Worm (Caenorhabditis elegans): ENCODE measurements around the gene F57C12.2.

The F57C12.2 gene

ce11 chrX:535728-536127 lies 15.5 kb downstream of the F57C12.2 start, which contains the start of gene F28C10.3 (continued):
- TF ChIP-seq lir-1 (GFP tag; conservative IDR thresholded peaks at IDR 0.05) = no peak
- no peak for TF ChIP-seq nfya-2 (GFP tag; IDR thresholded peaks at IDR 0.05)
- no peak for TF ChIP-seq hmg-20 (GFP tag; IDR thresholded peaks at IDR 0.05)
- TF ChIP-seq nfya-1 (tag; optimal IDR thresholded peaks at IDR 0.05; ENCODE audit: borderline replicate concordance, insufficient read depth) = no peak
- TF ChIP-seq mxl-1 (tag; optimal IDR thresholded peaks at IDR 0.05) = no peak
- no peak for TF ChIP-seq lin-35 (GFP tag; optimal IDR thresholded peaks at IDR 0.05)
- TF ChIP-seq aptf-2 (GFP tag; conservative IDR thresholded peaks at IDR 0.05) = no peak
- no peak for TF ChIP-seq rec-8 (tag; optimal IDR thresholded peaks at IDR 0.05)
- no peak for TF ChIP-seq him-1 (tag; optimal IDR thresholded peaks at IDR 0.05)
- TF ChIP-seq snpc-3.4 (tag; optimal IDR thresholded peaks at IDR 0.05) = no peak
- TF ChIP-seq die-1 (tag; optimal IDR thresholded peaks at IDR 0.05) = peak; percentile 42
- TF ChIP-seq bed-2 (GFP tag; IDR thresholded peaks at IDR 0.05) = no peak
- TF ChIP-seq ceh-27 (GFP tag; optimal IDR thresholded peaks at IDR 0.05) = peak; percentile 59
- peak; percentile 5 for TF ChIP-seq unc-62 (GFP tag; optimal IDR thresholded peaks at IDR 0.05)
- no peak for TF ChIP-seq nhr-120 (GFP tag; IDR thresholded peaks at IDR 0.05)
- TF ChIP-seq aptf-3 (GFP tag; IDR thresholded peaks at IDR 0.05) = no peak
- no peak for TF ChIP-seq F39B2.1 (GFP tag; IDR thresholded peaks at IDR 0.05)
- TF ChIP-seq pbrm-1 (GFP tag; IDR thresholded peaks at IDR 0.05) = no peak
- TF ChIP-seq let-607 (tag; optimal IDR thresholded peaks at IDR 0.05) = peak in 1 of 2 experiments; percentile 22
- no peak for TF ChIP-seq lin-54 (GFP tag; optimal IDR thresholded peaks at IDR 0.05)
- no peak for TF ChIP-seq ztf-25 (GFP tag; IDR thresholded peaks at IDR 0.05)
- no peak for TF ChIP-seq zim-3 (tag; optimal IDR thresholded peaks at IDR 0.05)
- TF ChIP-seq repo-1 (tag; optimal IDR thresholded peaks at IDR 0.05) = no peak
- TF ChIP-seq hmg-1.2 (GFP tag; IDR thresholded peaks at IDR 0.05) = peak; percentile 67; the same call in 1 of the 2 replicates
- TF ChIP-seq madf-3 (GFP tag; IDR thresholded peaks at IDR 0.05) = no peak
- no peak for TF ChIP-seq ccch-3 (GFP tag; optimal IDR thresholded peaks at IDR 0.05)
- TF ChIP-seq ztf-26 (tag; optimal IDR thresholded peaks at IDR 0.05) = peak; percentile 24
- peak; percentile 38 for TF ChIP-seq ZK185.1 (tag; optimal IDR thresholded peaks at IDR 0.05; ENCODE audit: poor library complexity, severe bottlenecking)
- no peak for TF ChIP-seq B0019.2 (GFP tag; conservative IDR thresholded peaks at IDR 0.05)
- no peak for TF ChIP-seq nhr-90 (tag; optimal IDR thresholded peaks at IDR 0.05)
- TF ChIP-seq snpc-1.3 (tag; optimal IDR thresholded peaks at IDR 0.05; ENCODE audit: insufficient read depth) = no peak
- TF ChIP-seq Y95B8A.8 (GFP tag; IDR thresholded peaks at IDR 0.05) = no peak
- peak; percentile 28 for TF ChIP-seq attf-5 (GFP tag; optimal IDR thresholded peaks at IDR 0.05)
- TF ChIP-seq dox-1 (GFP tag; IDR thresholded peaks at IDR 0.05) = no peak
- TF ChIP-seq madf-10 (tag; optimal IDR thresholded peaks at IDR 0.05) = peak; percentile 18
- no peak for TF ChIP-seq F49E8.2 (tag; optimal IDR thresholded peaks at IDR 0.05; ENCODE audit: insufficient read depth)
- no peak for TF ChIP-seq ztf-6 (GFP tag; IDR thresholded peaks at IDR 0.05)
- TF ChIP-seq ceh-91 (GFP tag; IDR thresholded peaks at IDR 0.05) = no peak
- no peak for TF ChIP-seq lin-40 (tag; optimal IDR thresholded peaks at IDR 0.05)
- TF ChIP-seq F23B12.7 (tag; optimal IDR thresholded peaks at IDR 0.05; ENCODE audit: insufficient read depth) = no peak
- TF ChIP-seq D2030.7 (GFP tag; IDR thresholded peaks at IDR 0.05) = no peak
- TF ChIP-seq zfh-2 (GFP tag; conservative IDR thresholded peaks at IDR 0.05) = peak; percentile 49; the same call in 1 of the 2 replicates
- TF ChIP-seq madf-8 (GFP tag; conservative IDR thresholded peaks at IDR 0.05) = no peak
- TF ChIP-seq hlh-26 (GFP tag; conservative IDR thresholded peaks at IDR 0.05) = no peak
- no peak for TF ChIP-seq snpc-4 (GFP tag; optimal IDR thresholded peaks at IDR 0.05)
- TF ChIP-seq snpc-4 (tag; optimal IDR thresholded peaks at IDR 0.05) = peak in 1 of 4 experiments; percentile 6
- no peak for TF ChIP-seq egl-44 (GFP tag; IDR thresholded peaks at IDR 0.05)
- TF ChIP-seq tlf-1 (GFP tag; optimal IDR thresholded peaks at IDR 0.05) = no peak
